Worm (Caenorhabditis elegans) whole organism, L3 larva: ENCODE measurements around the gene F35G2.5.
A peak's percentile ranks its signal among the peaks of the same experiment; 100 is the strongest.

Experiments
- eor-1 ChIP-seq, 2 experiments: fragments of 150-350 bp; optimal IDR thresholded peaks; 2 replicates each; lab custom pipeline; 2014 to 2018; ENCODE audit warnings: missing biosample characterization in 2 of 2, missing genetic modification characterization in 2 of 2
- pha-4 ChIP-seq: fragments of 150-350 bp; optimal IDR thresholded peaks from 2 replicates; lab custom pipeline; 2014; ENCODE audit warnings: missing biosample characterization, missing genetic modification reagents, missing genetic modification characterization
- ztf-11 ChIP-seq: fragments of 150-350 bp; optimal IDR thresholded peaks from 2 replicates; lab custom pipeline; 2014; ENCODE audit warnings: missing biosample characterization, missing genetic modification characterization
- ztf-4 ChIP-seq: fragments of 150-350 bp; optimal IDR thresholded peaks from 2 replicates; lab custom pipeline; 2014; ENCODE audit warnings: missing biosample characterization, missing genetic modification characterization

- TF ChIP-seq ztf-11 (tag; lab: Kevin White, UChicago) (no peak), pha-4 (peak; percentile 86), ztf-4 (no peak), eor-1 (tag; optimal IDR thresholded peaks at IDR 0.05; lab: Kevin White, UChicago) (no peak)
Observed at ce11 chrIV:12197679-12198078, 21.7 kb upstream of the F35G2.5 start.
